Worm (Caenorhabditis elegans) whole organism, L4 larva: Measurements from ENCODE around the gene srz-54.

Experiments used
- F10B5.3 ChIP-seq: sonication (generic microtip); optimal IDR thresholded peaks from 2 replicates; lab custom pipeline; 2016; ENCODE audit warnings: mild to moderate bottlenecking, missing genetic modification characterization, missing compliant biosample characterization
- F49E8.2 ChIP-seq: sonication (generic microtip); optimal IDR thresholded peaks from 2 replicates; lab custom pipeline; 2016; ENCODE audit warnings: missing compliant biosample characterization, mild to moderate bottlenecking, missing genetic modification characterization, borderline replicate concordance
- R02D3.7 ChIP-seq: fragments of 150-350 bp; sonication (generic microtip); optimal IDR thresholded peaks from 3 replicates; lab custom pipeline; 2014; ENCODE audit warnings: missing biosample characterization, missing genetic modification characterization
- T26A8.4 ChIP-seq: fragments of 200-800 bp; sonication (Bioruptor generic); IDR thresholded peaks from 2 replicates; pipeline ENCODE4 v1.3.6; 2022; ENCODE audit warnings: missing genetic modification characterization, missing compliant biosample characterization
- Y48G9A.11 ChIP-seq: fragments of 200-800 bp; sonication (Bioruptor generic); IDR thresholded peaks from 2 replicates; pipeline ENCODE4 v1.3.6; 2022; ENCODE audit warnings: missing genetic modification reagents, missing genetic modification characterization, missing compliant biosample characterization
- ceh-28 ChIP-seq: fragments of 150-350 bp; optimal IDR thresholded peaks from 2 replicates; lab custom pipeline; 2014; ENCODE audit warnings: missing biosample characterization, missing genetic modification reagents, missing genetic modification characterization
- ceh-32 ChIP-seq: sonication (generic microtip); optimal IDR thresholded peaks from 2 replicates; lab custom pipeline; 2016; ENCODE audit warnings: mild to moderate bottlenecking, missing genetic modification characterization, missing compliant biosample characterization; ENCODE audit not compliant: poor library complexity
- ceh-44 ChIP-seq: fragments of 200-800 bp; sonication (Bioruptor generic); IDR thresholded peaks from 2 replicates; pipeline ENCODE4 v1.3.6; 2022; ENCODE audit warnings: missing genetic modification reagents, missing genetic modification characterization, missing compliant biosample characterization
- ceh-62 ChIP-seq: sonication (generic microtip); optimal IDR thresholded peaks from 2 replicates; lab custom pipeline; 2017; ENCODE audit warnings: missing biosample characterization, missing genetic modification characterization
- ceh-82 ChIP-seq: sonication (generic microtip); optimal IDR thresholded peaks from 2 replicates; lab custom pipeline; 2017; ENCODE audit warnings: missing biosample characterization, missing genetic modification characterization
- ces-1 ChIP-seq: fragments of 150-350 bp; sonication (generic microtip); optimal IDR thresholded peaks from 4 replicates; lab custom pipeline; 2014; ENCODE audit warnings: missing biosample characterization, missing genetic modification reagents, missing genetic modification characterization
- daf-12 ChIP-seq: fragments of 150-350 bp; optimal IDR thresholded peaks from 2 replicates; lab custom pipeline; 2014; ENCODE audit warnings: missing biosample characterization, missing genetic modification reagents, missing genetic modification characterization
- daf-8 ChIP-seq: fragments of 200-800 bp; sonication (Bioruptor generic); IDR thresholded peaks from 2 replicates; pipeline ENCODE4 v1.3.6; 2022; ENCODE audit warnings: missing genetic modification characterization, missing compliant biosample characterization
- dmd-6 ChIP-seq: fragments of 200-800 bp; sonication (Bioruptor generic); IDR thresholded peaks from 2 replicates; pipeline ENCODE4 v1.3.6; 2022; ENCODE audit warnings: missing genetic modification reagents, missing genetic modification characterization, missing compliant biosample characterization
- dmd-8 ChIP-seq: fragments of 200-800 bp; sonication (Bioruptor generic); IDR thresholded peaks from 2 replicates; pipeline ENCODE4 v1.3.6; 2022; ENCODE audit warnings: missing genetic modification characterization, missing compliant biosample characterization
- duxl-1 ChIP-seq: sonication (generic microtip); optimal IDR thresholded peaks from 2 replicates; lab custom pipeline; 2016; ENCODE audit warnings: mild to moderate bottlenecking, missing genetic modification characterization, moderate library complexity, missing compliant biosample characterization; ENCODE audit not compliant: poor library complexity
- fkh-10 ChIP-seq: fragments of 150-350 bp; optimal IDR thresholded peaks from 2 replicates; lab custom pipeline; 2014; ENCODE audit warnings: missing biosample characterization, missing genetic modification reagents, missing genetic modification characterization
- gei-8 ChIP-seq: fragments of 200-800 bp; sonication (Bioruptor generic); optimal IDR thresholded peaks from 2 replicates; lab custom pipeline; 2018; ENCODE audit warnings: mild to moderate bottlenecking, missing genetic modification characterization, missing compliant biosample characterization
- hif-1 ChIP-seq, 2 experiments: sonication (generic microtip); optimal IDR thresholded peaks; 2 replicates each; lab custom pipeline; 2016 to 2017; ENCODE audit warnings: missing compliant biosample characterization in 2 of 2, missing genetic modification characterization in 2 of 2, missing genetic modification reagents in 2 of 2, missing genotype in 2 of 2, mild to moderate bottlenecking in 1 of 2
- hmg-1.1 ChIP-seq: fragments of 200-800 bp; sonication (Bioruptor generic); IDR thresholded peaks from 2 replicates; pipeline ENCODE4 v1.3.6; 2022; ENCODE audit warnings: missing genetic modification reagents, missing genetic modification characterization, missing compliant biosample characterization
- lim-7 ChIP-seq: fragments of 200-800 bp; sonication (Bioruptor generic); IDR thresholded peaks from 2 replicates; pipeline ENCODE4 v1.3.6; 2022; ENCODE audit warnings: missing genetic modification characterization, missing compliant biosample characterization
- lin-15B ChIP-seq: fragments of 150-350 bp; sonication (generic microtip); optimal IDR thresholded peaks from 3 replicates; lab custom pipeline; 2014; ENCODE audit warnings: missing biosample characterization, missing genetic modification characterization
- lin-38 ChIP-seq: fragments of 200-800 bp; sonication (Bioruptor generic); IDR thresholded peaks from 2 replicates; pipeline ENCODE4 v1.3.6; 2022; ENCODE audit warnings: missing genetic modification reagents, missing genetic modification characterization, missing compliant biosample characterization
- madf-5 ChIP-seq, 2 experiments: fragments of 200-800 bp; sonication (Bioruptor generic); IDR thresholded peaks; 2 replicates each; pipeline ENCODE4 v1.3.6; 2022; ENCODE audit warnings: missing compliant biosample characterization in 2 of 2, missing genetic modification characterization in 2 of 2
- mep-1 ChIP-seq: fragments of 150-350 bp; sonication (generic microtip); optimal IDR thresholded peaks from 3 replicates; lab custom pipeline; 2014; ENCODE audit warnings: missing biosample characterization, missing genetic modification characterization
- mxl-3 ChIP-seq: fragments of 200-800 bp; sonication (Bioruptor generic); optimal IDR thresholded peaks from 2 replicates; lab custom pipeline; 2018; ENCODE audit warnings: mild to moderate bottlenecking, missing genetic modification characterization, missing compliant biosample characterization
- nhr-10 ChIP-seq: fragments of 150-350 bp; optimal IDR thresholded peaks from 2 replicates; lab custom pipeline; 2014; ENCODE audit warnings: missing biosample characterization, missing genetic modification characterization
- nhr-11 ChIP-seq: fragments of 150-350 bp; optimal IDR thresholded peaks from 2 replicates; lab custom pipeline; 2014; ENCODE audit warnings: missing biosample characterization, missing genetic modification characterization
- nhr-28 ChIP-seq: fragments of 150-350 bp; optimal IDR thresholded peaks from 2 replicates; lab custom pipeline; 2014; ENCODE audit warnings: missing biosample characterization, missing genetic modification characterization
- nhr-41 ChIP-seq: fragments of 200-800 bp; sonication (Bioruptor generic); IDR thresholded peaks from 2 replicates; pipeline ENCODE4 v1.3.6; 2022; ENCODE audit warnings: missing genetic modification reagents, missing genetic modification characterization, missing compliant biosample characterization
- nhr-48 ChIP-seq: sonication (generic microtip); optimal IDR thresholded peaks from 2 replicates; lab custom pipeline; 2016; ENCODE audit warnings: mild to moderate bottlenecking, missing genetic modification characterization, missing compliant biosample characterization
- nhr-77 ChIP-seq: fragments of 150-350 bp; optimal IDR thresholded peaks from 2 replicates; lab custom pipeline; 2014; ENCODE audit warnings: missing biosample characterization, missing genetic modification characterization
- rbr-2 ChIP-seq: sonication (generic microtip); optimal IDR thresholded peaks from 2 replicates; lab custom pipeline; 2016; ENCODE audit warnings: missing genotype, missing genetic modification characterization, missing compliant biosample characterization
- saeg-2 ChIP-seq: fragments of 200-800 bp; sonication (Bioruptor generic); IDR thresholded peaks from 2 replicates; pipeline ENCODE4 v1.3.6; 2022; ENCODE audit warnings: missing genetic modification reagents, missing genetic modification characterization, missing compliant biosample characterization
- set-16 ChIP-seq: fragments of 200-800 bp; sonication (Bioruptor generic); IDR thresholded peaks from 2 replicates; pipeline ENCODE4 v1.3.6; 2022; ENCODE audit warnings: missing genetic modification reagents, missing genetic modification characterization, missing compliant biosample characterization
- skn-1 ChIP-seq: fragments of 150-350 bp; optimal IDR thresholded peaks from 2 replicates; lab custom pipeline; 2014; ENCODE audit warnings: missing biosample characterization, missing genetic modification characterization
- snpc-1.2 ChIP-seq: fragments of 200-800 bp; sonication (Bioruptor generic); IDR thresholded peaks from 2 replicates; pipeline ENCODE4 v1.3.6; 2022; ENCODE audit warnings: missing genetic modification reagents, missing genetic modification characterization, missing compliant biosample characterization
- spr-3 ChIP-seq: fragments of 200-800 bp; sonication (Bioruptor generic); optimal IDR thresholded peaks from 2 replicates; lab custom pipeline; 2018; ENCODE audit warnings: mild to moderate bottlenecking, missing genetic modification characterization, missing compliant biosample characterization
- tra-1 ChIP-seq: fragments of 200-800 bp; sonication (Bioruptor generic); IDR thresholded peaks from 2 replicates; pipeline ENCODE4 v1.3.6; 2022; ENCODE audit warnings: missing genetic modification reagents, missing genetic modification characterization, missing compliant biosample characterization
- unc-130 ChIP-seq: sonication (generic microtip); optimal IDR thresholded peaks from 2 replicates; lab custom pipeline; 2016; ENCODE audit warnings: missing genetic modification reagents, missing genetic modification characterization, missing compliant biosample characterization
- unc-62 ChIP-seq, 3 experiments: fragments of 150-350 bp in 1 of 3; sonication (generic microtip); optimal IDR thresholded peaks in 2 of 3; peaks in 1 of 3; 1 replicate in 1 of 3; 2 replicates in 2 of 3; lab custom pipeline; 2014 to 2017; ENCODE audit warnings: missing biosample characterization in 3 of 3, missing genetic modification characterization in 3 of 3, missing genetic modification reagents in 3 of 3, missing genotype in 1 of 3
- vab-7 ChIP-seq: fragments of 200-800 bp; sonication (Bioruptor generic); IDR thresholded peaks from 2 replicates; pipeline ENCODE4 v1.3.6; 2022; ENCODE audit warnings: missing genetic modification reagents, missing genetic modification characterization, missing compliant biosample characterization
- zag-1 ChIP-seq: fragments of 150-350 bp; optimal IDR thresholded peaks from 2 replicates; lab custom pipeline; 2014; ENCODE audit warnings: missing biosample characterization, missing genetic modification characterization
- zfp-3 ChIP-seq: fragments of 200-800 bp; sonication (Bioruptor generic); conservative IDR thresholded peaks from 2 replicates; pipeline ENCODE4 v1.3.6; 2022; ENCODE audit warnings: missing genetic modification reagents, missing genetic modification characterization, missing compliant biosample characterization
- ztf-11 ChIP-seq: fragments of 150-350 bp; optimal IDR thresholded peaks from 2 replicates; lab custom pipeline; 2014; ENCODE audit warnings: missing biosample characterization, missing genetic modification characterization

srz-54 gene

ce11 chrV:16954766-16955165 is 25.7 kb upstream of the srz-54 start, which contains the start of gene srh-206:
srh-206 (minus strand) TSS chrV:16954866.
- no peak for TF ChIP-seq ceh-44 (GFP tag; lab: Robert Waterston, UW)
- TF ChIP-seq daf-12 (tag; lab: Kevin White, UChicago), result no peak
- no peak for TF ChIP-seq snpc-1.2 (GFP tag; lab: Robert Waterston, UW)
- TF ChIP-seq, all 104 proteins: peak for 0

- TF ChIP-seq Y48G9A.11 (no peak), madf-5 (GFP tag; IDR thresholded peaks at IDR 0.05; lab: Robert Waterston, UW) (no peak), fkh-10 (GFP tag; lab: Kevin White, UChicago) (no peak), vab-7 (GFP tag; lab: Robert Waterston, UW) (no peak), gei-8 (no peak), nhr-28 (tag; lab: Kevin White, UChicago) (no peak)
Observed at ce11 chrV:16956229-16956628, 24.2 kb upstream of the srz-54 start, which contains the start of gene clec-239. clec-239 (plus strand) TSS chrV:16956529.

ce11 chrV:16958975-16959374 is 21.5 kb upstream of the srz-54 start:
- TF ChIP-seq hmg-1.1 (GFP tag; lab: Robert Waterston, UW) (no peak), unc-62 (GFP tag; optimal IDR thresholded peaks at IDR 0.05 in 1 of 2; lab: Kevin White, UChicago) (peak in 1 of 2 experiments; percentile 30), unc-62 (tag; optimal IDR thresholded peaks at IDR 0.05; lab: Kevin White, UChicago) (no peak)

DNA sequence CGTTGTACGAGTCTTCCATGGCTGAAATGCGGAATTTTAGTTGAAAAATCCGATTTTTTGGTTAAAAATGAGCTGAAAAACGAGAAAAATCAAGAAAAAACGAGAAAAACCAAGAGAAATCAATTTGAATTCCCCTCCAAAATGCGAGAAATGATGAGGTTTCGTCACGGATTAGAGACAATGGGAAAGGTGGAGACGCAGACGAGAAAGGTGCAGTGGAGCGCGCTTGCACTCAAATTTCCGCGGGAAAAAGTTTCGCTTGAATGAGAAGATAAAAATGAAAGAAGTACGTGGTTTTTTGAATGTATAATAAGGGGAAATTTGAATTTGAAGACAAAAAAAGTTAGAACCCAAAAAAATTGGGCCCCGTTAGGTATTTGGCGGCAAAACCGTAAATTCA is 14.8 kb upstream of the srz-54 start, which contains the start of gene efl-1:
efl-1 (minus strand) TSS at position 21 of the 400 bp plus-strand sequence.
- TF ChIP-seq daf-8 (GFP tag; lab: Robert Waterston, UW) (no peak), nhr-41 (no peak), ceh-28 (tag; lab: Kevin White, UChicago) (no peak), set-16 (GFP tag; lab: Robert Waterston, UW) (0 out of 2 replicates have a peak, but pooled peaks have one; percentile 15), dmd-8 (GFP tag; lab: Robert Waterston, UW) (no peak), nhr-10 (tag; lab: Kevin White, UChicago) (no peak), ztf-11 (tag; lab: Kevin White, UChicago) (no peak), nhr-11 (peak; percentile 78), dmd-6 (GFP tag; lab: Robert Waterston, UW) (no peak; the same call in none of the 2 replicates), lin-38 (GFP tag; lab: Robert Waterston, UW) (peak; percentile 99), nhr-48 (tag; lab: Kevin White, UChicago) (no peak), R02D3.7 (tag; lab: Kevin White, UChicago) (no peak), lim-7 (GFP tag; lab: Robert Waterston, UW) (no peak), duxl-1 (tag; lab: Kevin White, UChicago) (peak; percentile 95), ces-1 (GFP tag; lab: Kevin White, UChicago) (peak; percentile 45), T26A8.4 (GFP tag; lab: Robert Waterston, UW) (no peak; the same call in 1 of the 2 replicates), zag-1 (tag; lab: Kevin White, UChicago) (no peak), madf-5 (GFP tag; IDR thresholded peaks at IDR 0.05; lab: Robert Waterston, UW) (no peak), mep-1 (tag; lab: Kevin White, UChicago) (peak; percentile 86), ceh-32 (no peak), rbr-2 (tag; lab: Kevin White, UChicago) (peak; percentile 81), tra-1 (no peak), mxl-3 (GFP tag; lab: Kevin White, UChicago) (no peak), unc-130 (GFP tag; lab: Kevin White, UChicago) (peak; percentile 39), F49E8.2 (tag; lab: Kevin White, UChicago) (peak; percentile 12), ceh-82 (tag; lab: Kevin White, UChicago) (no peak), hif-1 (tag; optimal IDR thresholded peaks at IDR 0.05; lab: Kevin White, UChicago) (no peak), skn-1 (no peak), spr-3 (GFP tag; lab: Kevin White, UChicago) (peak; percentile 62), saeg-2 (GFP tag; lab: Robert Waterston, UW) (no peak), nhr-28 (tag; lab: Kevin White, UChicago) (peak; percentile 79), zfp-3 (GFP tag; lab: Robert Waterston, UW) (0 out of 2 replicates have a peak, but pooled peaks have one; percentile 39), unc-62 (GFP tag; optimal IDR thresholded peaks at IDR 0.05 in 1 of 2; lab: Kevin White, UChicago) (peak in 1 of 2 experiments; percentile 92), unc-62 (tag; optimal IDR thresholded peaks at IDR 0.05; lab: Kevin White, UChicago) (no peak), lin-15B (peak; percentile 1), ceh-62 (tag; lab: Kevin White, UChicago) (no peak), nhr-77 (tag; lab: Kevin White, UChicago) (peak; percentile 87), F10B5.3 (no peak)
